Worm (Caenorhabditis elegans) whole organism, L2 larva: ENCODE data around the gene sma-2.

Source experiments
- nhr-25 ChIP-seq: fragments of 150-350 bp; sonication (generic microtip); optimal IDR thresholded peaks from 3 replicates; lab custom pipeline; 2014; ENCODE audit warnings: missing biosample characterization, missing genetic modification characterization
- nhr-6 ChIP-seq: fragments of 150-350 bp; optimal IDR thresholded peaks from 2 replicates; lab custom pipeline; 2014; ENCODE audit warnings: missing biosample characterization, missing genetic modification characterization
- unc-39 ChIP-seq: fragments of 150-350 bp; optimal IDR thresholded peaks from 2 replicates; lab custom pipeline; 2014; ENCODE audit warnings: missing biosample characterization, missing genetic modification characterization
- ztf-4 ChIP-seq: fragments of 150-350 bp; optimal IDR thresholded peaks from 2 replicates; lab custom pipeline; 2014; ENCODE audit warnings: missing biosample characterization, missing genetic modification characterization

ce11 chrIII:8741955-8742354 lies 7.5 kb upstream of the sma-2 start:
- TF ChIP-seq nhr-6 (tag; lab: Kevin White, UChicago) (no peak), unc-39 (tag; lab: Kevin White, UChicago) (no peak), nhr-25 (tag; lab: Kevin White, UChicago) (no peak), ztf-4 (tag; lab: Kevin White, UChicago) (no peak)
